Worm (Caenorhabditis elegans): ENCODE measurements around the gene slc-36.2.

ce11 chrII:495124-495523, 27.3 kb upstream of the slc-36.2 start, which contains the start of gene sms-5:
- TF ChIP-seq zip-5 (tag; optimal IDR thresholded peaks at IDR 0.05) (no peak), ztf-16 (tag; optimal IDR thresholded peaks at IDR 0.05) (no peak), eyg-1 (tag; optimal IDR thresholded peaks at IDR 0.05) (no peak), fkh-10 (GFP tag; optimal IDR thresholded peaks at IDR 0.05) (no peak)
